Worm (Caenorhabditis elegans): ENCODE results near the gene srbc-45.

- TF ChIP-seq flt-1 (GFP tag; IDR thresholded peaks at IDR 0.05) (no peak), tab-1 (GFP tag; IDR thresholded peaks at IDR 0.05) (no peak), ztf-29 (GFP tag; IDR thresholded peaks at IDR 0.05) (no peak), klf-2 (GFP tag; conservative IDR thresholded peaks at IDR 0.05) (no peak), T22C8.4 (GFP tag; IDR thresholded peaks at IDR 0.05) (no peak), cog-1 (tag; optimal IDR thresholded peaks at IDR 0.05) (no peak), med-1 (GFP tag; optimal IDR thresholded peaks at IDR 0.05; ENCODE audit: insufficient read depth) (no peak), ztf-23 (GFP tag; IDR thresholded peaks at IDR 0.05) (no peak), ref-1 (GFP tag; conservative IDR thresholded peaks at IDR 0.05) (no peak)
Observed at ce11 chrV:12784861-12785260, 18.5 kb upstream of the srbc-45 start, which contains the start of gene sre-20.

Data from whole organism, midembryonic.